Fruit fly (Drosophila melanogaster) whole organism, embryonic: ENCODE measurements around the gene Ac76E.

Experiments
- B-H1 ChIP-seq: fragments of 200-800 bp; sonication (Bioruptor generic); IDR thresholded peaks from 3 replicates; pipeline ENCODE4 v1.3.6; 2022; ENCODE audit warnings: missing biosample characterization, missing genetic modification characterization
- Blimp-1 ChIP-seq: fragments of 200-800 bp; sonication (Bioruptor generic); optimal IDR thresholded peaks from 3 replicates; lab custom pipeline; 2018; ENCODE audit warnings: missing biosample characterization, missing genetic modification characterization, mild to moderate bottlenecking, moderate library complexity, missing genetic modification reagents
- CG11247 ChIP-seq: fragments of 200-800 bp; sonication (Bioruptor generic); IDR thresholded peaks from 2 replicates; pipeline ENCODE4 v1.3.6; 2022; ENCODE audit warnings: missing biosample characterization, missing genetic modification characterization
- CG12071 ChIP-seq: fragments of 200-800 bp; sonication (Bioruptor generic); optimal IDR thresholded peaks from 3 replicates; lab custom pipeline; 2018; ENCODE audit warnings: missing biosample characterization, mild to moderate bottlenecking, missing genetic modification characterization
- CG12155 ChIP-seq: fragments of 200-800 bp; sonication (Bioruptor generic); optimal IDR thresholded peaks from 3 replicates; lab custom pipeline; 2016; ENCODE audit warnings: missing biosample characterization, missing genetic modification characterization
- CG12744 ChIP-seq: fragments of 200-800 bp; sonication (Bioruptor generic); optimal IDR thresholded peaks from 2 replicates; lab custom pipeline; 2016; ENCODE audit warnings: missing biosample characterization, missing genetic modification characterization
- CG15601 ChIP-seq: fragments of 200-800 bp; sonication (Bioruptor generic); optimal IDR thresholded peaks from 3 replicates; lab custom pipeline; 2019; ENCODE audit warnings: missing biosample characterization, mild to moderate bottlenecking, missing genetic modification characterization, moderate library complexity
- CG15696 ChIP-seq: fragments of 200-800 bp; sonication (Bioruptor generic); optimal IDR thresholded peaks from 2 replicates; lab custom pipeline; 2019; ENCODE audit warnings: missing biosample characterization, mild to moderate bottlenecking, missing genetic modification characterization, moderate library complexity
- CG16779 ChIP-seq: fragments of 200-800 bp; sonication (Bioruptor generic); IDR thresholded peaks from 2 replicates; pipeline ENCODE4 v1.3.6; 2022; ENCODE audit warnings: missing biosample characterization, missing genetic modification characterization
- CG17186 ChIP-seq: fragments of 200-800 bp; sonication (Bioruptor generic); optimal IDR thresholded peaks from 3 replicates; lab custom pipeline; 2017; ENCODE audit warnings: missing biosample characterization, missing genetic modification reagents, missing genetic modification characterization
- CG17802 ChIP-seq: fragments of 200-800 bp; sonication (Bioruptor generic); optimal IDR thresholded peaks from 2 replicates; lab custom pipeline; 2018; ENCODE audit warnings: missing biosample characterization, mild to moderate bottlenecking, missing genetic modification characterization, moderate library complexity
- CG3407 ChIP-seq: fragments of 200-800 bp; sonication (Bioruptor generic); optimal IDR thresholded peaks from 2 replicates; lab custom pipeline; 2018; ENCODE audit warnings: missing biosample characterization, mild to moderate bottlenecking, missing genetic modification characterization
- CG4617 ChIP-seq: fragments of 200-800 bp; sonication (Bioruptor generic); optimal IDR thresholded peaks from 3 replicates; lab custom pipeline; 2016; ENCODE audit warnings: missing biosample characterization, missing genetic modification characterization, borderline replicate concordance
- CG6654 ChIP-seq: fragments of 200-800 bp; sonication (Bioruptor generic); optimal IDR thresholded peaks from 2 replicates; lab custom pipeline; 2017; ENCODE audit warnings: missing biosample characterization, mild to moderate bottlenecking, missing genetic modification characterization
- CG7745 ChIP-seq: fragments of 200-800 bp; sonication (Bioruptor generic); optimal IDR thresholded peaks from 2 replicates; lab custom pipeline; 2018; ENCODE audit warnings: missing biosample characterization, mild to moderate bottlenecking, missing genetic modification characterization, moderate library complexity
- CG8944 ChIP-seq: fragments of 200-800 bp; sonication (Bioruptor generic); optimal IDR thresholded peaks from 3 replicates; lab custom pipeline; 2016; ENCODE audit warnings: missing biosample characterization, missing genetic modification characterization
- CG9932 ChIP-seq: fragments of 200-800 bp; sonication (Bioruptor generic); IDR thresholded peaks from 2 replicates; pipeline ENCODE4 v1.3.6; 2022; ENCODE audit warnings: missing biosample characterization, missing genetic modification characterization
- Dll ChIP-seq: fragments of 200-800 bp; sonication (Bioruptor generic); IDR thresholded peaks from 4 replicates; pipeline ENCODE4 v1.3.6; 2022; ENCODE audit warnings: missing biosample characterization, missing genetic modification characterization; ENCODE audit not compliant: partially characterized antibody
- Doc3 ChIP-seq: fragments of 200-800 bp; sonication (Bioruptor generic); IDR thresholded peaks from 3 replicates; pipeline ENCODE4 v1.3.6; 2022; ENCODE audit warnings: missing biosample characterization, missing genetic modification characterization; ENCODE audit not compliant: partially characterized antibody
- Drgx ChIP-seq: fragments of 200-800 bp; sonication (Bioruptor generic); IDR thresholded peaks from 2 replicates; pipeline ENCODE4 v1.3.6; 2022; ENCODE audit warnings: missing biosample characterization, missing genetic modification characterization
- HLH54F ChIP-seq: fragments of 200-800 bp; sonication (Bioruptor generic); optimal IDR thresholded peaks from 3 replicates; lab custom pipeline; 2016; ENCODE audit warnings: missing biosample characterization, missing genetic modification characterization
- Hr51 ChIP-seq, 2 experiments: fragments of 200-800 bp; sonication (Bioruptor generic); optimal IDR thresholded peaks; 2 replicates in 1 of 2; 3 replicates in 1 of 2; lab custom pipeline; 2016 to 2018; ENCODE audit warnings: missing biosample characterization in 2 of 2, missing genetic modification characterization in 2 of 2, mild to moderate bottlenecking in 1 of 2, moderate library complexity in 1 of 2
- Meics ChIP-seq: fragments of 200-800 bp; sonication (Bioruptor generic); optimal IDR thresholded peaks from 2 replicates; lab custom pipeline; 2017; ENCODE audit warnings: missing biosample characterization, mild to moderate bottlenecking, missing genetic modification characterization
- NC2α ChIP-seq: fragments of 200-800 bp; sonication (Bioruptor generic); optimal IDR thresholded peaks from 2 replicates; lab custom pipeline; 2016; ENCODE audit warnings: missing biosample characterization, missing genetic modification characterization
- Oli ChIP-seq: fragments of 200-800 bp; sonication (Bioruptor generic); optimal IDR thresholded peaks from 2 replicates; lab custom pipeline; 2018; ENCODE audit warnings: missing biosample characterization, mild to moderate bottlenecking, missing genetic modification characterization, moderate library complexity
- Optix ChIP-seq: fragments of 200-800 bp; sonication (Bioruptor generic); IDR thresholded peaks from 3 replicates; pipeline ENCODE4 v1.3.6; 2022; ENCODE audit warnings: missing biosample characterization, missing genetic modification characterization
- Ravus ChIP-seq: fragments of 200-800 bp; sonication (Bioruptor generic); IDR thresholded peaks from 2 replicates; pipeline ENCODE4 v1.3.6; 2022; ENCODE audit warnings: missing biosample characterization, missing genetic modification characterization
- Sry-δ ChIP-seq: fragments of 200-800 bp; sonication (Bioruptor generic); optimal IDR thresholded peaks from 2 replicates; lab custom pipeline; 2016; ENCODE audit warnings: missing biosample characterization, missing genetic modification characterization
- Stat92E ChIP-seq, 3 experiments: fragments of >200 bp in 2 of 3; fragments of 200-800 bp in 1 of 3; sonication (Bioruptor generic) in 1 of 3; optimal IDR thresholded peaks; 2 replicates each; lab custom pipeline; 2017 to 2019; ENCODE audit warnings: missing biosample characterization in 3 of 3, missing genetic modification characterization in 3 of 3, mild to moderate bottlenecking in 1 of 3, moderate library complexity in 1 of 3
- Tbp ChIP-seq: fragments of >200 bp; optimal IDR thresholded peaks from 2 replicates; lab custom pipeline; 2018; ENCODE audit warnings: missing biosample characterization, missing genetic modification characterization
- ara ChIP-seq: fragments of 200-800 bp; sonication (Bioruptor generic); IDR thresholded peaks from 2 replicates; pipeline ENCODE4 v1.3.6; 2022; ENCODE audit warnings: missing biosample characterization, missing genetic modification characterization
- gem ChIP-seq: fragments of 200-800 bp; sonication (Bioruptor generic); optimal IDR thresholded peaks from 2 replicates; lab custom pipeline; 2019; ENCODE audit warnings: missing biosample characterization, mild to moderate bottlenecking, missing genetic modification characterization, moderate library complexity
- h ChIP-seq: fragments of >200 bp; optimal IDR thresholded peaks from 2 replicates; lab custom pipeline; 2017
- hb ChIP-seq: fragments of 200-800 bp; sonication (Bioruptor generic); IDR thresholded peaks from 3 replicates; pipeline ENCODE4 v1.3.6; 2022; ENCODE audit warnings: missing biosample characterization, missing genetic modification characterization; ENCODE audit not compliant: partially characterized antibody
- kay ChIP-seq: fragments of 200-800 bp; sonication (Bioruptor generic); optimal IDR thresholded peaks from 2 replicates; lab custom pipeline; 2016; ENCODE audit warnings: missing biosample characterization, missing genetic modification characterization
- lmd ChIP-seq: fragments of 200-800 bp; sonication (Bioruptor generic); IDR thresholded peaks from 2 replicates; pipeline ENCODE4 v1.3.6; 2022; ENCODE audit warnings: missing biosample characterization, missing genetic modification characterization
- mirr ChIP-seq: fragments of 200-800 bp; sonication (Bioruptor generic); optimal IDR thresholded peaks from 3 replicates; lab custom pipeline; 2018; ENCODE audit warnings: missing biosample characterization, mild to moderate bottlenecking, missing genetic modification characterization
- otp ChIP-seq: fragments of 200-800 bp; sonication (Bioruptor generic); IDR thresholded peaks from 3 replicates; pipeline ENCODE4, ENCODE4 v1.3.6; 2022; ENCODE audit warnings: missing biosample characterization, missing genetic modification characterization
- peb ChIP-seq: fragments of 200-800 bp; sonication (Bioruptor generic); IDR thresholded peaks from 2 replicates; pipeline ENCODE4 v1.3.6; 2022; ENCODE audit warnings: missing biosample characterization, missing genetic modification characterization
- prd ChIP-seq, 3 experiments: fragments of >200 bp in 2 of 3; fragments of 200-800 bp in 1 of 3; sonication (Bioruptor generic) in 1 of 3; optimal IDR thresholded peaks in 2 of 3; IDR thresholded peaks in 1 of 3; 2 replicates in 2 of 3; 3 replicates in 1 of 3; pipeline versions ENCODE4 v1.3.6 to Lab custom; 2017 to 2022; ENCODE audit warnings: missing biosample characterization in 1 of 3, missing genetic modification characterization in 1 of 3
- pzg ChIP-seq: fragments of 200-800 bp; sonication (Bioruptor generic); optimal IDR thresholded peaks from 3 replicates; lab custom pipeline; 2018; ENCODE audit warnings: missing biosample characterization, mild to moderate bottlenecking, missing genetic modification characterization, moderate library complexity
- ranshi ChIP-seq: fragments of 200-800 bp; sonication (Bioruptor generic); IDR thresholded peaks from 2 replicates; pipeline ENCODE4 v1.3.6; 2022; ENCODE audit warnings: missing biosample characterization, missing genetic modification characterization
- sd ChIP-seq: fragments of 200-800 bp; sonication (Bioruptor generic); optimal IDR thresholded peaks from 3 replicates; lab custom pipeline; 2018; ENCODE audit warnings: missing biosample characterization, mild to moderate bottlenecking, missing genetic modification characterization, moderate library complexity
- stc ChIP-seq: fragments of 200-800 bp; sonication (Bioruptor generic); IDR thresholded peaks from 2 replicates; pipeline ENCODE4 v1.3.6; 2022; ENCODE audit warnings: missing biosample characterization, missing genetic modification characterization
- tap ChIP-seq: fragments of 200-800 bp; optimal IDR thresholded peaks from 3 replicates; lab custom pipeline; 2019; ENCODE audit warnings: missing biosample characterization, mild to moderate bottlenecking, missing genetic modification characterization, moderate library complexity
- tin ChIP-seq: fragments of 200-800 bp; sonication (Bioruptor generic); optimal IDR thresholded peaks from 3 replicates; lab custom pipeline; 2016; ENCODE audit warnings: missing biosample characterization, missing genetic modification characterization
- wdn ChIP-seq: fragments of 200-800 bp; sonication (Bioruptor generic); IDR thresholded peaks from 2 replicates; pipeline ENCODE4 v1.3.6; 2022; ENCODE audit warnings: missing biosample characterization, missing genetic modification characterization
- yki ChIP-seq: fragments of >200 bp; optimal IDR thresholded peaks from 3 replicates; lab custom pipeline; 2018

Ac76E gene

dm6 chr3L:19902560-19903399 lies 36.3 kb upstream of the Ac76E start (continued):
- TF ChIP-seq hb (GFP tag; lab: Robert Waterston, UW): no peak
- TF ChIP-seq CG15696 (tag; lab: Kevin White, UChicago): peak; percentile 53
- TF ChIP-seq CG6654: peak; percentile 82
- peak; percentile 76 for TF ChIP-seq mirr (GFP tag; lab: Kevin White, UChicago)
- TF ChIP-seq Stat92E (GFP tag; optimal IDR thresholded peaks at IDR 0.05; lab: Kevin White, UChicago): peak in 1 of 3 experiments; percentile 79
- TF ChIP-seq Doc3 (GFP tag; lab: Robert Waterston, UW): 0 out of 3 replicates have a peak, but pooled peaks have one; percentile 8
- peak; percentile 79 for TF ChIP-seq sd (tag; lab: Kevin White, UChicago)
- peak; percentile 92 for TF ChIP-seq Meics (GFP tag; lab: Kevin White, UChicago)
- peak; percentile 95 for TF ChIP-seq CG12155 (GFP tag; lab: Kevin White, UChicago)
- TF ChIP-seq h (lab: Kevin White, UChicago): no peak
- peak; percentile 97 for TF ChIP-seq HLH54F
- TF ChIP-seq CG9932: peak; percentile 97
- peak; percentile 96 for TF ChIP-seq Oli (tag; lab: Kevin White, UChicago)
- TF ChIP-seq stc (GFP tag; lab: Robert Waterston, UW): peak; percentile 90
- peak; percentile 91 for TF ChIP-seq CG15601 (tag; lab: Kevin White, UChicago)
- peak; percentile 85 for TF ChIP-seq CG3407 (GFP tag; lab: Kevin White, UChicago)
- TF ChIP-seq B-H1 (GFP tag; lab: Robert Waterston, UW): peak; percentile 88; the same call in 2 of the 3 replicates
- TF ChIP-seq lmd: peak; percentile 97
- TF ChIP-seq kay (GFP tag; lab: Kevin White, UChicago): peak; percentile 91
- TF ChIP-seq CG8944: peak; percentile 94
- peak; percentile 96 for TF ChIP-seq otp (GFP tag; lab: Robert Waterston, UW)
- peak; percentile 89 for TF ChIP-seq Blimp-1 (GFP tag; lab: Kevin White, UChicago)
- peak; percentile 85 for TF ChIP-seq peb
- peak; percentile 86; the same call in 1 of the 2 replicates for TF ChIP-seq ranshi (GFP tag; lab: Robert Waterston, UW)
- peak; percentile 80 for TF ChIP-seq CG12071 (GFP tag; lab: Kevin White, UChicago)
- TF ChIP-seq Drgx (GFP tag; lab: Robert Waterston, UW): peak; percentile 94
- TF ChIP-seq tap (tag; lab: Kevin White, UChicago): peak; percentile 79
- TF ChIP-seq Hr51 (GFP tag; optimal IDR thresholded peaks at IDR 0.05; lab: Kevin White, UChicago): peak; percentile 96
- peak; percentile 91 for TF ChIP-seq tin (GFP tag; lab: Kevin White, UChicago)
- peak; percentile 89 for TF ChIP-seq ara
- peak; percentile 63 for TF ChIP-seq Sry-δ (GFP tag; lab: Kevin White, UChicago)
- TF ChIP-seq Tbp (GFP tag; lab: Kevin White, UChicago): no peak
- peak; percentile 22 for TF ChIP-seq pzg (GFP tag; lab: Kevin White, UChicago)
- no peak for TF ChIP-seq prd (optimal IDR thresholded peaks at IDR 0.05; lab: Kevin White, UChicago)
- TF ChIP-seq prd (GFP tag; IDR thresholded peaks at IDR 0.05; lab: Robert Waterston, UW): peak; percentile 91
- TF ChIP-seq CG12744 (GFP tag; lab: Kevin White, UChicago): peak; percentile 92
- peak; percentile 75 for TF ChIP-seq CG4617 (GFP tag; lab: Kevin White, UChicago)
- TF ChIP-seq CG17802 (tag; lab: Kevin White, UChicago): peak; percentile 65
- no peak for TF ChIP-seq yki (lab: Kevin White, UChicago)
- TF ChIP-seq CG7745 (tag; lab: Kevin White, UChicago): peak; percentile 58
- TF ChIP-seq CG17186 (GFP tag; lab: Kevin White, UChicago): peak; percentile 55
- TF ChIP-seq NC2α: peak; percentile 90
- peak; percentile 94 for TF ChIP-seq wdn (GFP tag; lab: Robert Waterston, UW)
- TF ChIP-seq Optix: peak; percentile 94
- peak; percentile 97 for TF ChIP-seq gem (tag; lab: Kevin White, UChicago)
- no peak for TF ChIP-seq Dll (GFP tag; lab: Robert Waterston, UW)
- TF ChIP-seq Ravus (GFP tag; lab: Robert Waterston, UW): peak; percentile 79
- TF ChIP-seq CG11247 (GFP tag; lab: Robert Waterston, UW): peak; percentile 90
- TF ChIP-seq CG16779 (GFP tag; lab: Robert Waterston, UW): peak; percentile 94
